Fruit fly (Drosophila melanogaster) whole organism, prepupa: ENCODE results near the gene sit.
A peak's percentile ranks its signal among the peaks of the same experiment; 100 is the strongest.

Experiments used
- Blimp-1 ChIP-seq: fragments of 200-800 bp; sonication (Bioruptor generic); optimal IDR thresholded peaks from 3 replicates; lab custom pipeline; 2017; ENCODE audit warnings: missing biosample characterization, missing genetic modification characterization, mild to moderate bottlenecking, moderate library complexity, missing genetic modification reagents
- CG10669 ChIP-seq: fragments of 200-800 bp; sonication (Bioruptor generic); optimal IDR thresholded peaks from 3 replicates; lab custom pipeline; 2018; ENCODE audit warnings: missing biosample characterization, mild to moderate bottlenecking, missing genetic modification characterization, moderate library complexity
- CG11294 ChIP-seq: fragments of 200-800 bp; sonication (Bioruptor generic); IDR thresholded peaks from 2 replicates; pipeline ENCODE4 v1.3.6; 2022; ENCODE audit warnings: missing biosample characterization, missing genetic modification characterization
- CG11762 ChIP-seq: fragments of 200-800 bp; sonication (Bioruptor generic); optimal IDR thresholded peaks from 3 replicates; lab custom pipeline; 2016; ENCODE audit warnings: missing biosample characterization, missing genetic modification characterization; ENCODE audit not compliant: insufficient read depth
- CG11902 ChIP-seq: fragments of 200-800 bp; sonication (Bioruptor generic); optimal IDR thresholded peaks from 3 replicates; lab custom pipeline; 2016; ENCODE audit warnings: missing biosample characterization, missing genetic modification characterization
- CG15336 ChIP-seq: fragments of 200-800 bp; sonication (Bioruptor generic); IDR thresholded peaks from 2 replicates; pipeline ENCODE4 v1.3.6; 2022; ENCODE audit warnings: missing biosample characterization, missing genetic modification characterization
- CG1621 ChIP-seq: fragments of 200-800 bp; sonication (Bioruptor generic); optimal IDR thresholded peaks from 3 replicates; lab custom pipeline; 2018; ENCODE audit warnings: missing biosample characterization, mild to moderate bottlenecking, missing genetic modification characterization
- CG3032 ChIP-seq: fragments of 200-800 bp; optimal IDR thresholded peaks from 2 replicates; lab custom pipeline; 2019; ENCODE audit warnings: missing biosample characterization, mild to moderate bottlenecking, missing genetic modification characterization, moderate library complexity
- CG31627 ChIP-seq: fragments of 200-800 bp; sonication (Bioruptor generic); optimal IDR thresholded peaks from 3 replicates; lab custom pipeline; 2016; ENCODE audit warnings: missing biosample characterization, missing genetic modification characterization
- CG32006 ChIP-seq: fragments of 200-800 bp; sonication (Bioruptor generic); optimal IDR thresholded peaks from 3 replicates; lab custom pipeline; 2017; ENCODE audit warnings: missing biosample characterization, mild to moderate bottlenecking, missing genetic modification characterization
- CG34406 ChIP-seq: fragments of 200-800 bp; sonication (Bioruptor generic); optimal IDR thresholded peaks from 3 replicates; lab custom pipeline; 2016; ENCODE audit warnings: missing biosample characterization, missing genetic modification characterization
- CG3919 ChIP-seq: fragments of 200-800 bp; sonication (Bioruptor generic); optimal IDR thresholded peaks from 3 replicates; lab custom pipeline; 2016; ENCODE audit warnings: missing biosample characterization, missing genetic modification characterization
- CG4318 ChIP-seq: fragments of 200-800 bp; sonication (Bioruptor generic); optimal IDR thresholded peaks from 3 replicates; lab custom pipeline; 2017; ENCODE audit warnings: missing biosample characterization, mild to moderate bottlenecking, missing genetic modification characterization
- CG6792 ChIP-seq: fragments of 200-800 bp; sonication (Bioruptor generic); optimal IDR thresholded peaks from 3 replicates; lab custom pipeline; 2016; ENCODE audit warnings: missing biosample characterization, missing genetic modification characterization
- CG6808 ChIP-seq: fragments of 200-800 bp; sonication (Bioruptor generic); optimal IDR thresholded peaks from 3 replicates; lab custom pipeline; 2017; ENCODE audit warnings: missing biosample characterization, missing genetic modification characterization, mild to moderate bottlenecking, moderate library complexity, missing genetic modification reagents
- CG6854 ChIP-seq: fragments of 200-800 bp; sonication (Bioruptor generic); optimal IDR thresholded peaks from 2 replicates; lab custom pipeline; 2017; ENCODE audit warnings: missing biosample characterization, mild to moderate bottlenecking, missing genetic modification characterization
- CG8119 ChIP-seq: fragments of 200-800 bp; sonication (Bioruptor generic); IDR thresholded peaks from 3 replicates; pipeline ENCODE4 v1.3.6; 2022; ENCODE audit warnings: missing biosample characterization, missing genetic modification characterization
- CG8319 ChIP-seq: fragments of 200-800 bp; sonication (Bioruptor generic); optimal IDR thresholded peaks from 3 replicates; lab custom pipeline; 2016; ENCODE audit warnings: missing biosample characterization, missing genetic modification characterization
- CG9139 ChIP-seq: fragments of 200-800 bp; sonication (Bioruptor generic); optimal IDR thresholded peaks from 3 replicates; lab custom pipeline; 2017; ENCODE audit warnings: missing biosample characterization, mild to moderate bottlenecking, missing genetic modification characterization
- Eip75B ChIP-seq: fragments of 200-800 bp; sonication (Bioruptor generic); optimal IDR thresholded peaks from 3 replicates; lab custom pipeline; 2016; ENCODE audit warnings: missing biosample characterization, missing genetic modification characterization
- Eip78C ChIP-seq: fragments of 200-800 bp; sonication (Bioruptor generic); peaks from one replicate; lab custom pipeline; 2016; ENCODE audit warnings: missing biosample characterization, missing genetic modification characterization
- Eip93F ChIP-seq: fragments of 200-800 bp; sonication (Bioruptor generic); optimal IDR thresholded peaks from 2 replicates; lab custom pipeline; 2016; ENCODE audit warnings: missing biosample characterization, mild to moderate bottlenecking, missing genetic modification characterization
- Ets21C ChIP-seq: fragments of 200-800 bp; sonication (Bioruptor generic); optimal IDR thresholded peaks from 3 replicates; lab custom pipeline; 2016; ENCODE audit warnings: missing biosample characterization, missing genetic modification characterization
- Ets96B ChIP-seq: fragments of 200-800 bp; optimal IDR thresholded peaks from 2 replicates; lab custom pipeline; 2019; ENCODE audit warnings: missing biosample characterization, mild to moderate bottlenecking, missing genetic modification characterization, moderate library complexity
- Gug ChIP-seq: fragments of 200-800 bp; sonication (Bioruptor generic); IDR thresholded peaks from 2 replicates; pipeline ENCODE4 v1.3.6; 2022; ENCODE audit warnings: missing biosample characterization, missing genetic modification characterization
- Hr38 ChIP-seq: sonication (Bioruptor generic); optimal IDR thresholded peaks from 2 replicates; lab custom pipeline; 2016; ENCODE audit warnings: missing biosample characterization, missing genetic modification characterization
- Hr39 ChIP-seq: fragments of 200-800 bp; sonication (Bioruptor generic); optimal IDR thresholded peaks from 2 replicates; lab custom pipeline; 2016; ENCODE audit warnings: missing biosample characterization, missing genetic modification characterization
- Hr4 ChIP-seq: fragments of 200-800 bp; sonication (Bioruptor generic); optimal IDR thresholded peaks from 3 replicates; lab custom pipeline; 2016; ENCODE audit warnings: missing biosample characterization, missing genetic modification characterization
- Lpt ChIP-seq: fragments of 200-800 bp; sonication (Bioruptor generic); optimal IDR thresholded peaks from 3 replicates; lab custom pipeline; 2016; ENCODE audit warnings: missing biosample characterization, missing genetic modification characterization
- Met ChIP-seq: fragments of 200-800 bp; sonication (Bioruptor generic); optimal IDR thresholded peaks from 3 replicates; lab custom pipeline; 2016; ENCODE audit warnings: missing biosample characterization, missing genetic modification characterization
- Smox ChIP-seq: fragments of 200-800 bp; sonication (Bioruptor generic); optimal IDR thresholded peaks from 3 replicates; lab custom pipeline; 2016; ENCODE audit warnings: missing biosample characterization, missing genetic modification characterization
- Sox102F ChIP-seq: fragments of 200-800 bp; sonication (Bioruptor generic); optimal IDR thresholded peaks from 2 replicates; lab custom pipeline; 2016; ENCODE audit warnings: missing biosample characterization, mild to moderate bottlenecking, missing genetic modification characterization
- Sox14 ChIP-seq: fragments of 200-800 bp; sonication (Bioruptor generic); optimal IDR thresholded peaks from 3 replicates; lab custom pipeline; 2016; ENCODE audit warnings: missing biosample characterization, missing genetic modification characterization
- achi ChIP-seq: fragments of 200-800 bp; sonication (Bioruptor generic); optimal IDR thresholded peaks from 3 replicates; lab custom pipeline; 2016; ENCODE audit warnings: missing biosample characterization, missing genetic modification characterization
- acj6 ChIP-seq: fragments of 200-800 bp; sonication (Bioruptor generic); optimal IDR thresholded peaks from 3 replicates; lab custom pipeline; 2016; ENCODE audit warnings: missing biosample characterization, missing genetic modification characterization
- cyc ChIP-seq: fragments of 200-800 bp; sonication (Bioruptor generic); optimal IDR thresholded peaks from 3 replicates; lab custom pipeline; 2016; ENCODE audit warnings: missing biosample characterization, missing genetic modification characterization
- dac ChIP-seq: fragments of 200-800 bp; sonication (Bioruptor generic); optimal IDR thresholded peaks from 2 replicates; lab custom pipeline; 2017; ENCODE audit warnings: missing biosample characterization, mild to moderate bottlenecking, missing genetic modification characterization
- dsx ChIP-seq: fragments of 200-800 bp; optimal IDR thresholded peaks from 3 replicates; lab custom pipeline; 2019; ENCODE audit warnings: missing biosample characterization, mild to moderate bottlenecking, missing genetic modification characterization, moderate library complexity; ENCODE audit not compliant: poor library complexity, severe bottlenecking
- eg ChIP-seq: fragments of 200-800 bp; sonication (Bioruptor generic); IDR thresholded peaks from 3 replicates; pipeline ENCODE4 v1.3.6; 2022; ENCODE audit warnings: missing biosample characterization, missing genetic modification characterization
- esn ChIP-seq: fragments of 200-800 bp; sonication (Bioruptor generic); optimal IDR thresholded peaks from 2 replicates; lab custom pipeline; 2016; ENCODE audit warnings: missing biosample characterization, mild to moderate bottlenecking, missing genetic modification characterization, moderate library complexity
- fd59A ChIP-seq: fragments of 200-800 bp; sonication (Bioruptor generic); optimal IDR thresholded peaks from 2 replicates; lab custom pipeline; 2017; ENCODE audit warnings: missing biosample characterization, mild to moderate bottlenecking, missing genetic modification characterization, missing genetic modification reagents
- fd85E ChIP-seq: fragments of 200-800 bp; sonication (Bioruptor generic); optimal IDR thresholded peaks from 3 replicates; lab custom pipeline; 2016; ENCODE audit warnings: missing biosample characterization, missing genetic modification characterization
- fkh ChIP-seq: fragments of 200-800 bp; sonication (Bioruptor generic); optimal IDR thresholded peaks from 3 replicates; lab custom pipeline; 2017; ENCODE audit warnings: missing biosample characterization, mild to moderate bottlenecking, missing genetic modification characterization, moderate library complexity
- lz ChIP-seq: fragments of 200-800 bp; sonication (Bioruptor generic); optimal IDR thresholded peaks from 3 replicates; lab custom pipeline; 2016; ENCODE audit warnings: missing biosample characterization, missing genetic modification characterization
- net ChIP-seq: fragments of 200-800 bp; sonication (Bioruptor generic); optimal IDR thresholded peaks from 3 replicates; lab custom pipeline; 2016; ENCODE audit warnings: missing biosample characterization, missing genetic modification characterization
- pdm3 ChIP-seq: fragments of 200-800 bp; sonication (Bioruptor generic); optimal IDR thresholded peaks from 3 replicates; lab custom pipeline; 2016; ENCODE audit warnings: missing biosample characterization, missing genetic modification characterization
- salr ChIP-seq, 2 experiments: fragments of 200-800 bp; sonication (Bioruptor generic); optimal IDR thresholded peaks; 3 replicates each; lab custom pipeline; 2016 to 2018; ENCODE audit warnings: missing biosample characterization in 2 of 2, missing genetic modification characterization in 2 of 2, mild to moderate bottlenecking in 1 of 2
- spab ChIP-seq: fragments of 200-800 bp; sonication (Bioruptor generic); optimal IDR thresholded peaks from 2 replicates; lab custom pipeline; 2017; ENCODE audit warnings: missing biosample characterization, mild to moderate bottlenecking, missing genetic modification characterization, missing genetic modification reagents
- ss ChIP-seq, 2 experiments: fragments of 200-800 bp; sonication (Bioruptor generic); optimal IDR thresholded peaks; 2 replicates in 1 of 2; 3 replicates in 1 of 2; lab custom pipeline; 2017 to 2018; ENCODE audit warnings: mild to moderate bottlenecking in 2 of 2, missing biosample characterization in 2 of 2, missing genetic modification characterization in 2 of 2, moderate library complexity in 1 of 2
- svp ChIP-seq: fragments of 200-800 bp; sonication (Bioruptor generic); peaks from one replicate; lab custom pipeline; 2016; ENCODE audit warnings: missing biosample characterization, missing genetic modification characterization
- topi ChIP-seq: fragments of 200-800 bp; sonication (Bioruptor generic); optimal IDR thresholded peaks from 3 replicates; lab custom pipeline; 2016; ENCODE audit warnings: missing biosample characterization, missing genetic modification characterization
- vri ChIP-seq: fragments of 200-800 bp; sonication (Bioruptor generic); optimal IDR thresholded peaks from 3 replicates; lab custom pipeline; 2016; ENCODE audit warnings: missing biosample characterization, mild to moderate bottlenecking, missing genetic modification characterization

The sit gene

DNA sequence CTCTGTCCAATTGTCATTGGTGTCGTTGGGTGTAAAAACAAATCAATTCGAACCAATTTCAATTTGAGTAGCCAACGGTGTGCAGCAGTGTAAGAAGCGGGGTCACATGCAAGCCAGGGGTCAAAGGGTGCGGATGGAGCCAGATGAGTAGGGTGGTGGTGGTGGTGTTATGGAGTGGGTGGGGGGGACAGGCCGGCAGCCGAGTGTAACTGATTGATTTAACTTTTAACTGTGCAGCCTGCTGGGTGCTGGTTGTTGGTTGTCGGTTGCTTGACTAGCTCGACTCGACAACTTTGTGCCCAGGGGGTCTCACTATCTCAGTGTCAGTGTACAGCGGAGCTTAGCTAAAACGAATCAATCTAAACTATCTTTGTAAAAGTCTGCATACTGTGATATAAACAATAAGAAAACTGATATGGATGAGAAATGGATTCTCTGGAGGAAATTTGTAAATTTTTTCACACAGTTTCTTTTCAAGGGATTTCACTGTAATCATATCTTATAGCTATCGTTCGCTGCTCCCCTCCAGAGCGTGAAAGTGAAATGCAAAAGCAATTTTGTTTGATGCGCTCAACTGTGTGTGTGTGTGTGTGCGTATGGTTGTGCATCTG lies 35.1 kb upstream of the sit start:
- no peak for TF ChIP-seq vri (GFP tag; lab: Kevin White, UChicago)
- TF ChIP-seq CG4318 (GFP tag; lab: Kevin White, UChicago) = no peak
- TF ChIP-seq CG6808 (GFP tag; lab: Kevin White, UChicago) = no peak
- no peak for TF ChIP-seq CG8319 (GFP tag; lab: Kevin White, UChicago)
- TF ChIP-seq Gug (GFP tag; lab: Robert Waterston, UW) = peak; percentile 77
- TF ChIP-seq CG11762 (GFP tag; lab: Kevin White, UChicago) = peak; percentile 48
- no peak for TF ChIP-seq Ets21C (GFP tag; lab: Kevin White, UChicago)
- TF ChIP-seq Hr38 = peak; percentile 44
- peak; percentile 65 for TF ChIP-seq Lpt
- TF ChIP-seq lz (GFP tag; lab: Kevin White, UChicago) = no peak
- peak; percentile 76 for TF ChIP-seq dac
- TF ChIP-seq fd59A (GFP tag; lab: Kevin White, UChicago) = no peak
- TF ChIP-seq net (GFP tag; lab: Kevin White, UChicago) = peak; percentile 58
- peak; percentile 91 for TF ChIP-seq CG15336 (GFP tag; lab: Robert Waterston, UW)
- no peak for TF ChIP-seq Eip93F (GFP tag; lab: Kevin White, UChicago)
- no peak for TF ChIP-seq CG9139 (GFP tag; lab: Kevin White, UChicago)
- peak; percentile 90 for TF ChIP-seq CG8119 (GFP tag; lab: Robert Waterston, UW)
- TF ChIP-seq salr (GFP tag; optimal IDR thresholded peaks at IDR 0.05; lab: Kevin White, UChicago) = peak in 1 of 2 experiments; percentile 21
- TF ChIP-seq cyc (GFP tag; lab: Kevin White, UChicago) = no peak
- TF ChIP-seq Smox (GFP tag; lab: Kevin White, UChicago) = no peak
- TF ChIP-seq ss (GFP tag; optimal IDR thresholded peaks at IDR 0.05; lab: Kevin White, UChicago) = no peak
- TF ChIP-seq achi = no peak
- peak; percentile 94 for TF ChIP-seq eg (GFP tag; lab: Robert Waterston, UW)
- no peak for TF ChIP-seq CG3032 (tag; lab: Kevin White, UChicago)
- no peak for TF ChIP-seq CG31627 (GFP tag; lab: Kevin White, UChicago)
- TF ChIP-seq CG6854 = no peak
- TF ChIP-seq Eip75B (GFP tag; lab: Kevin White, UChicago) = no peak
- TF ChIP-seq Hr4 = no peak
- peak; percentile 24 for TF ChIP-seq Blimp-1 (GFP tag; lab: Kevin White, UChicago)
- no peak for TF ChIP-seq Met (GFP tag; lab: Kevin White, UChicago)
- TF ChIP-seq CG34406 = no peak
- TF ChIP-seq Sox14 (GFP tag; lab: Kevin White, UChicago) = no peak
- TF ChIP-seq spab (GFP tag; lab: Kevin White, UChicago) = no peak
- no peak for TF ChIP-seq Ets96B (tag; lab: Kevin White, UChicago)
- no peak for TF ChIP-seq dsx (GFP tag; lab: Kevin White, UChicago)
- TF ChIP-seq fd85E = no peak
- TF ChIP-seq fkh (GFP tag; lab: Kevin White, UChicago) = no peak
- TF ChIP-seq Sox102F = no peak
- TF ChIP-seq pdm3 (GFP tag; lab: Kevin White, UChicago) = no peak
- no peak for TF ChIP-seq CG11902 (GFP tag; lab: Kevin White, UChicago)
- peak; percentile 76 for TF ChIP-seq CG11294 (GFP tag; lab: Robert Waterston, UW)
- TF ChIP-seq CG10669 = no peak
- no peak for TF ChIP-seq CG1621
- TF ChIP-seq Hr39 (GFP tag; lab: Kevin White, UChicago) = no peak
- no peak for TF ChIP-seq svp (GFP tag; lab: Kevin White, UChicago)
- no peak for TF ChIP-seq topi (GFP tag; lab: Kevin White, UChicago)
- no peak for TF ChIP-seq esn (GFP tag; lab: Kevin White, UChicago)
- TF ChIP-seq CG32006 (GFP tag; lab: Kevin White, UChicago) = peak; percentile 91
- TF ChIP-seq Eip78C (GFP tag; lab: Kevin White, UChicago) = no peak
- peak; percentile 68 for TF ChIP-seq CG3919 (GFP tag; lab: Kevin White, UChicago)
- TF ChIP-seq acj6 (GFP tag; lab: Kevin White, UChicago) = no peak
- TF ChIP-seq CG6792 = no peak
